Worm (Caenorhabditis elegans) whole organism, L4 larva: ENCODE measurements around the gene F22B5.5.

Experiments
- D1046.2 ChIP-seq: fragments of 200-800 bp; sonication (Bioruptor generic); IDR thresholded peaks from 2 replicates; pipeline ENCODE4 v1.3.6; 2022; ENCODE audit warnings: missing genetic modification characterization, missing compliant biosample characterization
- F10B5.3 ChIP-seq: sonication (generic microtip); optimal IDR thresholded peaks from 2 replicates; lab custom pipeline; 2016; ENCODE audit warnings: mild to moderate bottlenecking, missing genetic modification characterization, missing compliant biosample characterization
- F44E2.7 ChIP-seq: fragments of 200-800 bp; sonication (Bioruptor generic); IDR thresholded peaks from 2 replicates; pipeline ENCODE4 v2.1.2; 2022; ENCODE audit warnings: missing genetic modification characterization, missing compliant biosample characterization
- F49E8.2 ChIP-seq: sonication (generic microtip); optimal IDR thresholded peaks from 2 replicates; lab custom pipeline; 2016; ENCODE audit warnings: missing compliant biosample characterization, mild to moderate bottlenecking, missing genetic modification characterization, borderline replicate concordance
- T20F7.1 ChIP-seq: fragments of 200-800 bp; sonication (Bioruptor generic); optimal IDR thresholded peaks from 2 replicates; lab custom pipeline; 2018; ENCODE audit warnings: mild to moderate bottlenecking, missing genetic modification characterization, missing compliant biosample characterization
- Y48G9A.11 ChIP-seq: fragments of 200-800 bp; sonication (Bioruptor generic); IDR thresholded peaks from 2 replicates; pipeline ENCODE4 v1.3.6; 2022; ENCODE audit warnings: missing genetic modification reagents, missing genetic modification characterization, missing compliant biosample characterization
- Y5F2A.4 ChIP-seq: fragments of 200-800 bp; sonication (Bioruptor generic); optimal IDR thresholded peaks from 2 replicates; lab custom pipeline; 2018; ENCODE audit warnings: mild to moderate bottlenecking, missing genetic modification characterization, missing compliant biosample characterization
- Y75B8A.6 ChIP-seq: fragments of 200-800 bp; sonication (Bioruptor generic); IDR thresholded peaks from 2 replicates; pipeline ENCODE4 v1.3.6; 2022; ENCODE audit warnings: missing genetic modification reagents, missing genetic modification characterization, missing compliant biosample characterization
- aha-1 ChIP-seq: fragments of 150-350 bp; peaks from one replicate; lab custom pipeline; 2014; ENCODE audit warnings: missing biosample characterization, missing genetic modification characterization
- aly-2 ChIP-seq: sonication (generic microtip); optimal IDR thresholded peaks from 2 replicates; lab custom pipeline; 2018; ENCODE audit warnings: missing biosample characterization, missing genetic modification characterization
- ama-1 ChIP-seq: fragments of 150-350 bp; optimal IDR thresholded peaks from 2 replicates; lab custom pipeline; 2014; ENCODE audit warnings: inconsistent platforms, mixed read lengths
- arid-1 ChIP-seq: fragments of 200-800 bp; sonication (Bioruptor generic); conservative IDR thresholded peaks from 2 replicates; pipeline ENCODE4 v1.3.6; 2022; ENCODE audit warnings: missing genetic modification reagents, missing genetic modification characterization, missing compliant biosample characterization
- ceh-20 ChIP-seq: fragments of 200-800 bp; sonication (Bioruptor generic); IDR thresholded peaks from 2 replicates; pipeline ENCODE4 v1.3.6; 2022; ENCODE audit warnings: missing genetic modification reagents, missing genetic modification characterization, missing compliant biosample characterization
- ceh-28 ChIP-seq: fragments of 150-350 bp; optimal IDR thresholded peaks from 2 replicates; lab custom pipeline; 2014; ENCODE audit warnings: missing biosample characterization, missing genetic modification reagents, missing genetic modification characterization
- ceh-44 ChIP-seq: fragments of 200-800 bp; sonication (Bioruptor generic); IDR thresholded peaks from 2 replicates; pipeline ENCODE4 v1.3.6; 2022; ENCODE audit warnings: missing genetic modification reagents, missing genetic modification characterization, missing compliant biosample characterization
- ceh-82 ChIP-seq: sonication (generic microtip); optimal IDR thresholded peaks from 2 replicates; lab custom pipeline; 2017; ENCODE audit warnings: missing biosample characterization, missing genetic modification characterization
- daf-12 ChIP-seq: fragments of 150-350 bp; optimal IDR thresholded peaks from 2 replicates; lab custom pipeline; 2014; ENCODE audit warnings: missing biosample characterization, missing genetic modification reagents, missing genetic modification characterization
- daf-16 ChIP-seq, 3 experiments: sonication (generic microtip); optimal IDR thresholded peaks; 2 replicates each; lab custom pipeline; 2016 to 2017; ENCODE audit warnings: missing genetic modification characterization in 3 of 3, missing genetic modification reagents in 3 of 3, mild to moderate bottlenecking in 2 of 3, missing compliant biosample characterization in 2 of 3, missing biosample characterization in 1 of 3, moderate library complexity in 1 of 3
- daf-19 ChIP-seq: fragments of 200-800 bp; sonication (Bioruptor generic); conservative IDR thresholded peaks from 2 replicates; pipeline ENCODE4 v1.3.6; 2022; ENCODE audit warnings: missing genetic modification characterization, missing compliant biosample characterization
- daf-8 ChIP-seq: fragments of 200-800 bp; sonication (Bioruptor generic); IDR thresholded peaks from 2 replicates; pipeline ENCODE4 v1.3.6; 2022; ENCODE audit warnings: missing genetic modification characterization, missing compliant biosample characterization
- dmd-8 ChIP-seq: fragments of 200-800 bp; sonication (Bioruptor generic); IDR thresholded peaks from 2 replicates; pipeline ENCODE4 v1.3.6; 2022; ENCODE audit warnings: missing genetic modification characterization, missing compliant biosample characterization
- dpl-1 ChIP-seq: fragments of 150-350 bp; optimal IDR thresholded peaks from 2 replicates; lab custom pipeline; 2014; ENCODE audit warnings: missing biosample characterization, missing genetic modification reagents, missing genetic modification characterization
- egl-43 ChIP-seq: fragments of 200-800 bp; sonication (Bioruptor generic); IDR thresholded peaks from 2 replicates; pipeline ENCODE4 v1.3.6; 2022; ENCODE audit warnings: missing genetic modification reagents, missing genetic modification characterization, missing compliant biosample characterization
- gei-8 ChIP-seq: fragments of 200-800 bp; sonication (Bioruptor generic); optimal IDR thresholded peaks from 2 replicates; lab custom pipeline; 2018; ENCODE audit warnings: mild to moderate bottlenecking, missing genetic modification characterization, missing compliant biosample characterization
- hmg-1.1 ChIP-seq: fragments of 200-800 bp; sonication (Bioruptor generic); IDR thresholded peaks from 2 replicates; pipeline ENCODE4 v1.3.6; 2022; ENCODE audit warnings: missing genetic modification reagents, missing genetic modification characterization, missing compliant biosample characterization
- jun-1 ChIP-seq: fragments of 150-350 bp; optimal IDR thresholded peaks from 2 replicates; lab custom pipeline; 2014; ENCODE audit warnings: missing biosample characterization, missing genetic modification reagents, missing genetic modification characterization
- lin-29 ChIP-seq: fragments of 200-800 bp; sonication (Bioruptor generic); IDR thresholded peaks from 2 replicates; pipeline ENCODE4 v1.3.6; 2022; ENCODE audit warnings: missing genetic modification reagents, missing genetic modification characterization, missing compliant biosample characterization
- lin-38 ChIP-seq: fragments of 200-800 bp; sonication (Bioruptor generic); IDR thresholded peaks from 2 replicates; pipeline ENCODE4 v1.3.6; 2022; ENCODE audit warnings: missing genetic modification reagents, missing genetic modification characterization, missing compliant biosample characterization
- lir-3 ChIP-seq: sonication (generic microtip); optimal IDR thresholded peaks from 2 replicates; lab custom pipeline; 2016; ENCODE audit warnings: mild to moderate bottlenecking, missing genetic modification characterization, missing compliant biosample characterization
- lsy-2 ChIP-seq, 2 experiments: fragments of 150-350 bp in 1 of 2; sonication (generic microtip) in 1 of 2; optimal IDR thresholded peaks; 2 replicates each; lab custom pipeline; 2014 to 2017; ENCODE audit warnings: missing biosample characterization in 2 of 2, missing genetic modification characterization in 2 of 2
- madf-5 ChIP-seq, 2 experiments: fragments of 200-800 bp; sonication (Bioruptor generic); IDR thresholded peaks; 2 replicates each; pipeline ENCODE4 v1.3.6; 2022; ENCODE audit warnings: missing compliant biosample characterization in 2 of 2, missing genetic modification characterization in 2 of 2
- mep-1 ChIP-seq: fragments of 150-350 bp; sonication (generic microtip); optimal IDR thresholded peaks from 3 replicates; lab custom pipeline; 2014; ENCODE audit warnings: missing biosample characterization, missing genetic modification characterization
- mxl-3 ChIP-seq: fragments of 200-800 bp; sonication (Bioruptor generic); optimal IDR thresholded peaks from 2 replicates; lab custom pipeline; 2018; ENCODE audit warnings: mild to moderate bottlenecking, missing genetic modification characterization, missing compliant biosample characterization
- nhr-10 ChIP-seq: fragments of 150-350 bp; optimal IDR thresholded peaks from 2 replicates; lab custom pipeline; 2014; ENCODE audit warnings: missing biosample characterization, missing genetic modification characterization
- nhr-102 ChIP-seq: sonication (generic microtip); optimal IDR thresholded peaks from 2 replicates; lab custom pipeline; 2016; ENCODE audit warnings: mild to moderate bottlenecking, missing genetic modification characterization, moderate library complexity, missing compliant biosample characterization
- nhr-11 ChIP-seq: fragments of 150-350 bp; optimal IDR thresholded peaks from 2 replicates; lab custom pipeline; 2014; ENCODE audit warnings: missing biosample characterization, missing genetic modification characterization
- nhr-111 ChIP-seq: fragments of 200-800 bp; sonication (Bioruptor generic); optimal IDR thresholded peaks from 2 replicates; lab custom pipeline; 2018; ENCODE audit warnings: mild to moderate bottlenecking, missing genetic modification characterization, missing compliant biosample characterization
- nhr-25 ChIP-seq: sonication (generic microtip); optimal IDR thresholded peaks from 2 replicates; lab custom pipeline; 2017; ENCODE audit warnings: missing genetic modification characterization, mild to moderate bottlenecking, missing compliant biosample characterization, antibody characterized with exemption, moderate library complexity, borderline replicate concordance; ENCODE audit not compliant: insufficient read depth
- nhr-6 ChIP-seq: fragments of 150-350 bp; optimal IDR thresholded peaks from 2 replicates; lab custom pipeline; 2014; ENCODE audit warnings: missing biosample characterization, missing genetic modification characterization
- pqm-1 ChIP-seq: sonication (generic microtip); optimal IDR thresholded peaks from 2 replicates; lab custom pipeline; 2017; ENCODE audit warnings: missing biosample characterization, missing genetic modification characterization
- rbr-2 ChIP-seq: sonication (generic microtip); optimal IDR thresholded peaks from 2 replicates; lab custom pipeline; 2016; ENCODE audit warnings: missing genotype, missing genetic modification characterization, missing compliant biosample characterization
- sdz-12 ChIP-seq: fragments of 200-800 bp; sonication (Bioruptor generic); optimal IDR thresholded peaks from 2 replicates; lab custom pipeline; 2018; ENCODE audit warnings: mild to moderate bottlenecking, missing genetic modification characterization, missing compliant biosample characterization
- skn-1 ChIP-seq: fragments of 150-350 bp; optimal IDR thresholded peaks from 2 replicates; lab custom pipeline; 2014; ENCODE audit warnings: missing biosample characterization, missing genetic modification characterization
- snpc-1.2 ChIP-seq: fragments of 200-800 bp; sonication (Bioruptor generic); IDR thresholded peaks from 2 replicates; pipeline ENCODE4 v1.3.6; 2022; ENCODE audit warnings: missing genetic modification reagents, missing genetic modification characterization, missing compliant biosample characterization
- spr-3 ChIP-seq: fragments of 200-800 bp; sonication (Bioruptor generic); optimal IDR thresholded peaks from 2 replicates; lab custom pipeline; 2018; ENCODE audit warnings: mild to moderate bottlenecking, missing genetic modification characterization, missing compliant biosample characterization
- tra-1 ChIP-seq: fragments of 200-800 bp; sonication (Bioruptor generic); IDR thresholded peaks from 2 replicates; pipeline ENCODE4 v1.3.6; 2022; ENCODE audit warnings: missing genetic modification reagents, missing genetic modification characterization, missing compliant biosample characterization
- unc-39 ChIP-seq: sonication (generic microtip); optimal IDR thresholded peaks from 2 replicates; lab custom pipeline; 2017; ENCODE audit warnings: missing biosample characterization, missing genetic modification characterization
- vab-7 ChIP-seq: fragments of 200-800 bp; sonication (Bioruptor generic); IDR thresholded peaks from 2 replicates; pipeline ENCODE4 v1.3.6; 2022; ENCODE audit warnings: missing genetic modification reagents, missing genetic modification characterization, missing compliant biosample characterization
- ztf-11 ChIP-seq: fragments of 150-350 bp; optimal IDR thresholded peaks from 2 replicates; lab custom pipeline; 2014; ENCODE audit warnings: missing biosample characterization, missing genetic modification characterization
- ztf-7 ChIP-seq: fragments of 150-350 bp; optimal IDR thresholded peaks from 2 replicates; lab custom pipeline; 2014; ENCODE audit warnings: missing biosample characterization, missing genetic modification characterization

F22B5.5 gene

DNA sequence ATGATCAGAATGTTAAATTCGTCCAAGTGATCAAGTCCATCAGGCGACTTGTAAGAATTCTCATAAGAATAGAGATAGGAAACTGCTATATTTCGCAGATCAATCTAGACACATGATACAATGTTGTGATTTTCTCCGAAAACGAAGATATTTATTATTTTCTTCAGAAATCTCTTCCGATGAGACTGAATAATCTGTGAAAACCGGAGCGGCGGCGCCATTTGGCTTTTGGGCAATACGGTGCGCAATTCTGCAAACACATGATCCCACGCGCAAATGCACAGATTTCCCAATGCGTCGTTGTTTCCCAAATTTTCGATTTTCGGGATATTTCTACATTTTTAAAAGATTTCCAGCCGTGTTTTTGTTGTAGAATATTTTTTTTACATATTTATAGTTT, 12.2 kb downstream of the F22B5.5 start (continued):
- TF ChIP-seq Y48G9A.11 (GFP tag; lab: Robert Waterston, UW) (peak; percentile 6; the same call in 1 of the 2 replicates), hmg-1.1 (GFP tag; lab: Robert Waterston, UW) (peak; percentile 48), ceh-20 (GFP tag; lab: Robert Waterston, UW) (0 out of 2 replicates have a peak, but pooled peaks have one; percentile 12), lsy-2 (tag; optimal IDR thresholded peaks at IDR 0.05; lab: Kevin White, UChicago) (peak in 1 of 2 experiments; percentile 91), dpl-1 (GFP tag; lab: Kevin White, UChicago) (peak; percentile 57)

DNA sequence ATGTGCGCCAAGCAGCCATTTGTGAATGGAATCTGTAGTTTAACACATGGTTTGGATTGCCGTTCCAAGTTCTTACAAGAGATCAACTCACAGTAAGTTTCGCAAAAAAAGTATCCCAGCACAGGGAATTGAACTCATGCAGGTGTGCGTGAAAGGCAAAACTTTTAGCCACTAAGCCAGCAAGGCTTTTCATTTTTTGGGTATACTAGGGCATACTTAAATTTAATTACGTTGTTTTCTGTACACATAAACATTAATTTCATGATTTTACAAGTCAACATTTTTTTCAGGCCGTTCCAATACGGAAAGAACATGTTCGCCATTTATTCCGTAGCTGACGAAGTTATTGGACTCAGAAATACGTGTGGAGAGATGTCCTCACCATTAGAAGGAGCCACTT, 12.9 kb downstream of the F22B5.5 start:
- TF ChIP-seq arid-1 (GFP tag; lab: Robert Waterston, UW): peak; percentile 96
- TF ChIP-seq Y75B8A.6: peak; percentile 82; the same call in 1 of the 2 replicates
- no peak for TF ChIP-seq aly-2 (tag; lab: Kevin White, UChicago)
- TF ChIP-seq lin-29 (GFP tag; lab: Robert Waterston, UW): peak; percentile 7; the same call in 1 of the 2 replicates
- TF ChIP-seq unc-39 (tag; lab: Kevin White, UChicago): no peak
- TF ChIP-seq nhr-6 (tag; lab: Kevin White, UChicago): no peak
- peak; percentile 85 for TF ChIP-seq lir-3 (tag; lab: Kevin White, UChicago)
- TF ChIP-seq pqm-1 (tag; lab: Kevin White, UChicago): no peak
- TF ChIP-seq jun-1 (tag; lab: Kevin White, UChicago): no peak
- peak; percentile 79 for TF ChIP-seq F10B5.3
- peak; percentile 59 for TF ChIP-seq F49E8.2 (tag; lab: Kevin White, UChicago)
- TF ChIP-seq mxl-3 (GFP tag; lab: Kevin White, UChicago): peak; percentile 50
- peak; percentile 93 for TF ChIP-seq egl-43 (GFP tag; lab: Robert Waterston, UW)
- peak; percentile 9 for TF ChIP-seq nhr-25
- TF ChIP-seq aha-1 (tag; lab: Kevin White, UChicago): peak; percentile 87
- TF ChIP-seq ztf-11 (tag; lab: Kevin White, UChicago): no peak
- TF ChIP-seq spr-3: peak; percentile 82
- no peak for TF ChIP-seq daf-12
- peak; percentile 86 for TF ChIP-seq daf-19 (GFP tag; lab: Robert Waterston, UW)
- peak; percentile 85 for TF ChIP-seq snpc-1.2 (GFP tag; lab: Robert Waterston, UW)
- peak; percentile 42 for TF ChIP-seq ama-1 (lab: Kevin White, UChicago)
- TF ChIP-seq ztf-7 (tag; lab: Kevin White, UChicago): peak; percentile 1
- TF ChIP-seq gei-8 (GFP tag; lab: Kevin White, UChicago): peak; percentile 78
- no peak for TF ChIP-seq mep-1 (tag; lab: Kevin White, UChicago)
- TF ChIP-seq dmd-8 (GFP tag; lab: Robert Waterston, UW): peak; percentile 99
- peak; percentile 55 for TF ChIP-seq nhr-102
- peak; percentile 85 for TF ChIP-seq lin-38 (GFP tag; lab: Robert Waterston, UW)
- TF ChIP-seq daf-8: peak; percentile 72; the same call in 1 of the 2 replicates
- no peak for TF ChIP-seq ceh-28 (tag; lab: Kevin White, UChicago)
- TF ChIP-seq ceh-82 (tag; lab: Kevin White, UChicago): no peak
- no peak for TF ChIP-seq sdz-12
- TF ChIP-seq nhr-11 (tag; lab: Kevin White, UChicago): no peak
- TF ChIP-seq vab-7 (GFP tag; lab: Robert Waterston, UW): peak; percentile 73; the same call in 1 of the 2 replicates
- peak; percentile 88 for TF ChIP-seq Y5F2A.4
- TF ChIP-seq nhr-111: peak; percentile 75
- TF ChIP-seq daf-16 (GFP tag; optimal IDR thresholded peaks at IDR 0.05; lab: Kevin White, UChicago): peak; percentile 37 to 88
- no peak for TF ChIP-seq daf-16 (tag; optimal IDR thresholded peaks at IDR 0.05; lab: Kevin White, UChicago)
- peak; percentile 99 for TF ChIP-seq F44E2.7
- TF ChIP-seq D1046.2 (GFP tag; lab: Robert Waterston, UW): peak; percentile 88
- TF ChIP-seq nhr-10: no peak
- TF ChIP-seq tra-1: peak; percentile 79
- peak; percentile 29 for TF ChIP-seq T20F7.1
- peak; percentile 28 for TF ChIP-seq rbr-2 (tag; lab: Kevin White, UChicago)
- TF ChIP-seq skn-1 (tag; lab: Kevin White, UChicago): no peak
- TF ChIP-seq ceh-44 (GFP tag; lab: Robert Waterston, UW): no peak
- TF ChIP-seq madf-5 (GFP tag; IDR thresholded peaks at IDR 0.05; lab: Robert Waterston, UW): peak; percentile 72 to 77; a peak in 3 of 4 replicates
